Worm (Caenorhabditis elegans) whole organism, L4/young adult: ENCODE data around the gene C50F4.8.

Experiments
- W03F9.2 ChIP-seq: fragments of 150-350 bp; optimal IDR thresholded peaks from 2 replicates; lab custom pipeline; 2014; ENCODE audit warnings: missing biosample characterization, missing genetic modification characterization
- dao-5 ChIP-seq: sonication (generic microtip); optimal IDR thresholded peaks from 2 replicates; lab custom pipeline; 2016; ENCODE audit warnings: missing genotype, missing genetic modification characterization, moderate library complexity, missing compliant biosample characterization
- him-1 ChIP-seq: sonication (generic microtip); optimal IDR thresholded peaks from 2 replicates; lab custom pipeline; 2016; ENCODE audit warnings: missing genotype, missing genetic modification reagents, missing genetic modification characterization, missing compliant biosample characterization

C50F4.8 gene

DNA sequence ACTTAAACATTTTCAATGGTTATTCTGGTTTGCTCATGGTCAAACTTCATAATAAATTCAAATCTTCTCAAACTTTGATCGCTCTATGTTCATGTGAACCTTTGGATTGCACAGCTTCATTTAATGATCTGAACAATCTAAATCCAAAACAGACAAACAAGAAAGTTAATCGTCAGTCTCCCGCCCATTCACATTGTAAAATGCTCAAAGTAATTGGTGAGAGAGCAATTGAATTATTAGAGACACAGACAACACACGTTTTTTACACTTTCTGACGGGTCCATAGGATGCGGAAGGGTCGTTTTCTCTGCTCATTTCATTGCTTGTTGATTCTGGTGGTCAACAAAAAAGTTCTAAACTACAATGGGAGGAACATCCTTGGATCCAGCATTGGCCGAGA lies 21.9 kb downstream of the C50F4.8 start, which contains the start of gene gsnl-1:
TSS of gene gsnl-1 (plus strand) at position 301 of the 400 bp plus-strand sequence.
- no peak for TF ChIP-seq dao-5 (tag; lab: Kevin White, UChicago)
- no peak for TF ChIP-seq him-1 (tag; lab: Kevin White, UChicago)
- no peak for TF ChIP-seq W03F9.2 (tag; lab: Kevin White, UChicago)

DNA sequence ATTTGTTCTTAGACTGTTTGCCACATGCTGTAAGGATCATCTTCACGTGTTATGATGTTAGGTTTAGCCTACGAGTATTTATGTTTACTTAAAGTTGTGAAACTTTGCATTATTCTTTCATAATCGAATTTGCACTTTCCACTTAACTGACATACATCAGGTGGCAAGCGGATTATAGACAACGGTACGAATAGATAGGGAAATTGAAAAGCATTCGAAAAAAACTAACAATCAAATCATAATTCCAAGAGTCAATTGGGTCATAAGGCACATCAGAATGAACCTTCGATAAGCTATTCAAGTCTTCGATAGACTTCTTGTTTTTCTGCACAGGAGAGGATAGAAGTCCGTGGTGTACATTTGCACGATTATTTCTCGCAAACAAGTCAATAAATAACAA lies 26.2 kb downstream of the C50F4.8 start:
- no peak for TF ChIP-seq him-1 (tag; lab: Kevin White, UChicago)
- no peak for TF ChIP-seq W03F9.2 (tag; lab: Kevin White, UChicago)
- TF ChIP-seq dao-5 (tag; lab: Kevin White, UChicago) = no peak

DNA sequence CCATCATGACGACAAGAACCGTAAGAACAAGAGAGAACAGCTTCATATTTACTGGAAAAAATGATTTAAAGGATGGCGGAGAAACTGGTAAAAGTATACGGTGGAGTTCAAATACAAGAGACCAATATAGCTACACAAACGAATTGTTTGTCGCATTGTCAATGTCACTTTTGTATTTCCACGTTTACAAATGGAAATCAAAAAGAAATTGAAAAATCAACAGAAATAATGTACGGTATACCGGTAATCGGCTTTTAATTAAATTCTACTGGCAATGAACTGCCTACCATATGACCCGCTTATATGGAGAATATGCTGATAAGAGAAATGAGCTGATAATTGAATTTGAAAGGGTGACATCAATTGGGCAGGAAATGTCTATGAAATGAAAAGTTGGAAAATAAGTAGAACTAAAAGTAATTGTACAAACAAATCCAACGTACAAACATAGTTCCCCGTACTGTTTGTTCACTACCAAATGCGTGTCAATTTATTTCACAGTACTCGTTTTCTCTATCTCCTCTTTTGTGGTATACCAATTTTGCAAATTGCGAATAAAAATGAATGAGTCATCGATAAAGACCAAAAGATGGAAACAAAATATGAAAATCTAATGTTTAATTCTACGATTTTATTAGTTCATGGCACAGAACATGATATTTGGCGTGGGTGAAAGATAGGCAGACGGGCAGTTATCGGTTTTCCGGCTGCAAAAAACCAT lies 27.1 kb downstream of the C50F4.8 start, which contains the start of gene K06A4.7:
TSS of gene K06A4.7 (minus strand) at position 51 of the 721 bp plus-strand sequence.
- no peak for TF ChIP-seq dao-5 (tag; lab: Kevin White, UChicago)
- TF ChIP-seq him-1 (tag; lab: Kevin White, UChicago) = no peak
- TF ChIP-seq W03F9.2 (tag; lab: Kevin White, UChicago) = no peak

DNA sequence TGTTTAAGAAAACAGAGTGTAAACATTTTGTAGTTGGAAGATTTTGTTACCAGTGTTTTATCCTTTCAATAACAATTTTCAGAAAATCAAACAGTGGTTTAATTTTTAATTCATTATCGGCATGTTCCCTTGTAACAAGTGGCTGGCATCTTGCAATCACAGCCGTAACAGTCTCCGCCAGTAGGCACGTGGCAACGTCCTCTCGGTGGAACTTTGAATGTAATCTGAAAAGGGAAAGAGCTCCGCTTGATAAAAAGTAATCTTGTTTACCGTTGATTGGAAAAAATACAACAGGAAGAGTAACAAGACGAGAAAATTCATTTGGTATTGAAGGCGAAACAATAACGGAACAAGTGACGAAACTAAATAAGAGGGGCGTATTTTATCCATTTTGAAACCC lies 29.2 kb downstream of the C50F4.8 start, which contains the start of gene K06A4.10:
TSS of gene K06A4.10 (minus strand) at position 390 of the 400 bp plus-strand sequence.
- TF ChIP-seq W03F9.2 (tag; lab: Kevin White, UChicago) = no peak
- no peak for TF ChIP-seq dao-5 (tag; lab: Kevin White, UChicago)
- no peak for TF ChIP-seq him-1 (tag; lab: Kevin White, UChicago)

DNA sequence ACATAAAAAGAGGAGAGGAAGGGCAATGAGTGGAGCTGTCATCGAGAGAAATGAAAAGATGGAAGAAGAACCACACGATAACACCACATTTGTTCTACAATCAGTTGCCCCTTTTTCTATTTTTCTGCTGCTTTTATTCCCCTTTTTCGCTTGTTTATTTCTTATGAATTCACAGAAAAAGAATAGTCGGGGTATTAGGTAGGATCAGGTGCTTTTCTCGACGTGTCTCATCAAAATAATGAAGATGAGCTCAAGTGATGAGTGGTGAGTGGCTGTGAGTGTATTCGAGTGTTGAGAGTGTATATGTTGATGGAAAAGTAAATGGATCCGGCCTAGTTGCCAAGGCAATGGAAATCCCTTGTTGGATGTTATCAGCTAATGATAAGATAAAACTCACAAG lies 33.2 kb downstream of the C50F4.8 start:
- TF ChIP-seq W03F9.2 (tag; lab: Kevin White, UChicago) (no peak), dao-5 (tag; lab: Kevin White, UChicago) (no peak), him-1 (tag; lab: Kevin White, UChicago) (no peak)

DNA sequence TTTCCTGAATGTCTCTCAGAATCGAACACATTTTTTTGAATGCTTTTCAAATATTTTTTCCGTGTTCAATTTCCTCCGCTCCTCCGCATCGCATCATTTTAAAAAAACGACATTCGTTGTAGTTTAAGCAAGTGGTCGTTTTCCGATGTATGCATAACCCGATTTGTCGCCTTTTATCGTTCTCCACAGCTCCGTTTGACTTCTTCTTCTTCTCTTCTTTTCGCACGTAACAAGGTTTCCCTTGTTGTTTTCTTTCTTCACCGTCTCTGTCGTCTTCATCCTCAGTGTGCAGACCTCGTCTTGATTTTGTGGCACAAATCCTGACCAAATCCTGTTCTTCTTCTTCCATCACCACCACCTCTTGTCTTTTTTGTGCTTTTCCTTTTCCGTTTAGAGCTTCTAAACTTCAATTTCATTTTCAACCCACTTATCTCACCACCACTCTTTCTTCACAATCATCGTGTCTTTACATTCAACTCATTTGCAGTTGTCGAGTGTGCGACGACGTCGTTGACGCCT lies 34.9 kb downstream of the C50F4.8 start, which contains the start of gene K06A4.2:
TSS of gene K06A4.2 (plus strand) at position 469 of the 519 bp plus-strand sequence.
- TF ChIP-seq dao-5 (tag; lab: Kevin White, UChicago) (no peak), him-1 (tag; lab: Kevin White, UChicago) (no peak), W03F9.2 (tag; lab: Kevin White, UChicago) (no peak)

DNA sequence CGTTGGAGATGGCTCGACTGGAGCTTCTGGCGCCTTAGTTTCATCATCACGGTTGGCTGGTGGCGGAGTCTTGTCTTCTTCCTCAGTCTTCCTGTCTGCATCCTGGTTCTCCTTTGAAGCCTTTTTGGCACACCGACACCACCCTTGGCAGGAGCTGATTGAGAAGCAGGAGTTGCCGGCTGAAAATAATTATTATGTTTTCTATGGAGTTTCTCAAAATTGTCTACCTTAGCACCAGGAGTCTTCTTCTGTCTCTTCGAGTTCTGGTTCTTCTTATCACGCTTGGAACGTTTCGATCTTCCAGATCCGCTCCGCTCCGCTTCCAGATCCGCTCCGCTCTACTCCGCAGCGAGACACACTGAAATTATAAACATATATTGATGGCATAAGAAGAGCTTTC lies 38.1 kb downstream of the C50F4.8 start, which contains the start of gene K06A4.6:
TSS of gene K06A4.6 (minus strand) at position 101 of the 400 bp plus-strand sequence.
- TF ChIP-seq W03F9.2 (tag; lab: Kevin White, UChicago) (no peak), him-1 (tag; lab: Kevin White, UChicago) (no peak), dao-5 (tag; lab: Kevin White, UChicago) (no peak)

DNA sequence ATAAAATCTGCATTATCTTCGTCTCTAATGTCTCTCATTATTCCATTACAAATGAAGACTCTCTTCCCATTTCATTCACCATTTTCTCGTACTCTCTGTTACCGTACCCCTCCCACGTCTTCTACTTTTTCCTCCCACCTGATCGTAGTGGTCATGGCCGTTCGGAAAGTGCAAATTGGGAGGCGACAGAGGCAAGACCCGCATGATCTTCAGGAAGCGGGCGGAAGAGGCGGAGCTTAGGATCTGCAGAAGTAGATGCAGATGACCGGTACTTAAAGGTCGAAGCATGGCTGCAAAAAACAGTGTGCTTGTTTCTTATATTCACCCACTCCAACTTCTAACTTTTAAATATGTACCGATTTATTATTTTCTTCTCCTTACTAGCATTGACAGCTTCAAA lies 40.8 kb downstream of the C50F4.8 start, which contains the start of gene nas-3:
TSS of gene nas-3 (plus strand) at position 301 of the 400 bp plus-strand sequence.
- TF ChIP-seq him-1 (tag; lab: Kevin White, UChicago) = no peak
- TF ChIP-seq W03F9.2 (tag; lab: Kevin White, UChicago) = no peak
- TF ChIP-seq dao-5 (tag; lab: Kevin White, UChicago) = no peak

DNA sequence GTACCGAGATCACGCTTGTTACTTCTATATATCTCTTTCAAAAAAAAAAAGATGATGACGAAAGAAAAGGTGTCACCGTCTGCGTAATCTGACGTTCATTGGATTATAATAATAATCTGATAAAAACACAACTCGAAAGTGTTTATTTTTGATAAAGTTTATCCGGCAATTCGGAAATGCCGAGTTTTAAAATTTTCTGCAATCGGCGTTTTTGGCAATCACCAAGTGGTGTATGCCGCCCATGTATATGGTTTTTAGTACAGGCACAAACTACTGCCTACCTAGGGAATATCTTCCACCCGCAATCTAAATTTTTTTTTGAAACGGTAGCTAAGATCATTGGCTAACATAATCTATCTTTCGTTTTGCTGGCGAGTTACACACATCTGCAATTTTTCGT lies 44.7 kb downstream of the C50F4.8 start:
- TF ChIP-seq dao-5 (tag; lab: Kevin White, UChicago) (no peak), W03F9.2 (tag; lab: Kevin White, UChicago) (no peak), him-1 (tag; lab: Kevin White, UChicago) (no peak)

DNA sequence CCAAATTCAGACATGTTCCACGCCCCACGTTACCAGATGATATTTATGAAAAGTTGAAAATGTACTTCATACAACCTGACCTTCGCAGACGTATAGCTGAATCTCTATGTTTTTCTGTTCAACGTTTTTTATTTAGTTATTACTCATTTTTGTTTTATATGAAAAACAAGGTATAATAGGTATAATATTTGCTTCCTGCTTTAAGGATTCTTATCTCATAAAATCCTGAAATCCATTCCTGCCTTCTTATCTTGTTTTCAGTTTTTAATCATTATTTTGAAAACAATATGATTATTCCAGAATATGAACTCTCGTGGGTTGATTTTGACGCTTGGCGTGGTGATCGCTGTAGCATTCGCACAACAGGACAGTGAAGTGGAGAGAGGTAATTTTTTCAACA lies 47.0 kb downstream of the C50F4.8 start, which contains the start of gene flp-6:
TSS of gene flp-6 (plus strand) at position 301 of the 400 bp plus-strand sequence.
- no peak for TF ChIP-seq him-1 (tag; lab: Kevin White, UChicago)
- TF ChIP-seq dao-5 (tag; lab: Kevin White, UChicago) = no peak
- no peak for TF ChIP-seq W03F9.2 (tag; lab: Kevin White, UChicago)
